Fruit fly (Drosophila melanogaster) Kc167 (cell line): ENCODE measurements around the gene CG10435.
"Not testable (repeated sequence)": the region's sequence is repeated elsewhere in the genome, so short reads cannot be mapped to it uniquely, and the experiment has no call there.

Experiments
- Myc ChIP-seq: fragments of >200 bp; optimal IDR thresholded peaks from 2 replicates; lab custom pipeline; 2017; ENCODE audit warnings: missing external identifiers
- Sin3A ChIP-seq: fragments of >200 bp; optimal IDR thresholded peaks from 2 replicates; lab custom pipeline; 2018; ENCODE audit warnings: missing external identifiers
- h ChIP-seq: fragments of >200 bp; optimal IDR thresholded peaks from 3 replicates; lab custom pipeline; 2018; ENCODE audit warnings: missing external identifiers
- insv ChIP-seq: fragments of >200 bp; optimal IDR thresholded peaks from 3 replicates; lab custom pipeline; 2018; ENCODE audit warnings: missing external identifiers
- psq ChIP-seq: fragments of >200 bp; optimal IDR thresholded peaks from 2 replicates; lab custom pipeline; 2017; ENCODE audit warnings: missing external identifiers
- ttk ChIP-seq: sonication (Bioruptor generic); optimal IDR thresholded peaks from 2 replicates; lab custom pipeline; 2017; ENCODE audit warnings: missing external identifiers

The CG10435 gene

DNA sequence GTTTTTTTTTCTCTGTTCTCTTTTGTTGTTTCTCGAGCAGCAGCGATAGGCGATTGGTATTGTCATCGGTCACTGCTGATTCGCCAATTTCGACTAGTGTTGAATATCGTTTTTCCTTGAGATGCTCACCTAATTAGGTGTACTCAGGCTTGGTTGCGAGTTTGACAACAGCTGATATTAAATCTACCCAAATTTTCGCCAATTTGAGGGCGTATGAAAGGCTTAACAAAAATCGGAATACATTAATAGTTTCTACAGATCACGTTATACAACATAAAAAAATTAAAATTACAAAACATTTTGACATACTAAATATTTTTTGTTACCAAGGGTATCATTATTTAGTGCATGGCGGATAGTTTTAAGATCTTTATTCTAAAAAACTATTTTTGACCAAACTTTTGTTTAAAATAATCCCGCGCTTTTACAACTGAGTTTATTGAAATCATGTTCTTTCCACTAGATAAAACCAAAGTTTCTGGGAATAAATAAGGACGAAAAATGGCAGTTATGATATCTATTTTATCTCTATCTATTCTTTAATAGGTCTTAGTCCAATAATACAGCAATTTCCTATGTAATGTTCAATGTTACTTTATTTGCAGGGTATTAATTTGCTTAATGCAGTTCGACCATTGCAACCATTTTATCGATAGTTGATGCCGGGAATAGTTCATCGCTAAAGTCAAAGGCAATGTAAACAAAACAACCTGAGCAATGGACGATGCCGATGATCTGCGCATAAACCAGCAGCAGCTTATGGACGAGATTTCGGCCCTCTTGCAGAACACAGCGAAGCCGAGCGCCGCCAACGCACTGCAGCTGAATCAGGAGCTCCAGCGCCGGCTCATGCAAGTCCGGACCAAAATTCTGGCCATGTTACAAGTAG, at the start of gene CG10435, which contains the start of gene Pbp95:
Gene CG10435, minus strand, starts transcription at position 81 of the 889 bp plus-strand sequence.
Gene Pbp95, plus strand, starts transcription at position 671 of the 889 bp plus-strand sequence.
- TF ChIP-seq Myc (lab: Kevin White, UChicago), result no peak
- no peak for TF ChIP-seq h (lab: Kevin White, UChicago)
- TF ChIP-seq ttk (lab: Kevin White, UChicago), result no peak
- no peak for TF ChIP-seq insv
- TF ChIP-seq psq, result no peak
- no peak for TF ChIP-seq Sin3A (lab: Kevin White, UChicago)

- no peak for TF ChIP-seq h (lab: Kevin White, UChicago)
- no peak for TF ChIP-seq psq
- TF ChIP-seq ttk (lab: Kevin White, UChicago), result no peak
- no peak for TF ChIP-seq Sin3A (lab: Kevin White, UChicago)
- no peak for TF ChIP-seq insv
- no peak for TF ChIP-seq Myc (lab: Kevin White, UChicago)
Measured at dm6 chr3R:8058984-8059383, 46.0 kb upstream of the CG10435 start, which contains the start of gene mAChR-B. TSS of gene mAChR-B (plus strand) at chr3R:8059284.

dm6 chr3R:8049373-8049772, 36.4 kb upstream of the CG10435 start, which contains the start of gene CG43061:
TSS of gene CG43061 (plus strand) at chr3R:8049673.
- TF ChIP-seq ttk, h, Myc (lab: Kevin White, UChicago): not testable (repeated sequence)

DNA sequence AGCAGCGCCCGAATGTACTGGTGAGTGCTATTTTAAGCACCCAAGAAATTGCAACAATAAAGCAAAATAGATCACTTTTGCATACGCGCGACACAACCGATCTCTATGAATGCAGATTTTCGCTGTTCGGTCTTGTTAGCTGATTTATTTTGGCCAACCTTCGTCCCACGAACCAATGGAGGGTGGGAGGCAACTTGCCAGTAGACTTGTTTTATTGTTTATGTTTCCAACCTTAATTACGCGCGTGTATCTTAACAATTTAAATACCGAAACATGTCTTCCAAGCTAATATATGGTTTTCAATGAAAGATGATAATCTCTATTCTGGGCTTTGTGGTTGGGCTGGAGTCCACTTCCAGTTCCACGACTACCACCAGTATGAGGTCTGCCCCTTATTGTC, 35.9 kb upstream of the CG10435 start, which contains the start of gene CG43618:
Gene CG43618, plus strand, starts transcription at position 301 of the 400 bp plus-strand sequence.
- not testable (repeated sequence) for TF ChIP-seq Sin3A (lab: Kevin White, UChicago); insv; h (lab: Kevin White, UChicago)

DNA sequence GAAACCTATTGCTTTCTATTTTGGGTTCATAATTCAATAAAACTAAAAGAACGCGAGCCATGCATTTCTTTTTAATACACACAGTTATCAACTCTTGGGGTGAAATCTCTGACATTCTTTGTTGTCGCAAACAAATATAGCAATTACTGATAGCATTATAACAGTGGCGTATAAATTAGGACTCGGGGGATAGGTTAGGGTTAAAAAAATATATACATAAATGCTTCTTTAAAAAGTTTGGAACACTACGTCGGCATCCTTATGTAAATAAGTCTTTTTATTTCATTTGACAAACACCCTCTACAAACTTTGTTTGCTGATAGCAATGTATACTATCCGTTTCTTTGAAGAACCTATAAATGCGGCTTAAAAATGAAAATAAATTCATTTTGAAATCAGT, 27.8 kb upstream of the CG10435 start, which contains the start of gene CG43060:
Gene CG43060, plus strand, starts transcription at position 382 of the 400 bp plus-strand sequence.
- no peak for TF ChIP-seq insv
- no peak for TF ChIP-seq Myc (lab: Kevin White, UChicago)
- no peak for TF ChIP-seq ttk (lab: Kevin White, UChicago)
- no peak for TF ChIP-seq psq
- no peak for TF ChIP-seq Sin3A (lab: Kevin White, UChicago)
- TF ChIP-seq h (lab: Kevin White, UChicago), result no peak

dm6 chr3R:8038927-8039326, 25.9 kb upstream of the CG10435 start:
- TF ChIP-seq Sin3A (lab: Kevin White, UChicago), result no peak
- no peak for TF ChIP-seq ttk (lab: Kevin White, UChicago)
- no peak for TF ChIP-seq insv
- TF ChIP-seq h (lab: Kevin White, UChicago), result no peak
- no peak for TF ChIP-seq psq
- no peak for TF ChIP-seq Myc (lab: Kevin White, UChicago)

dm6 chr3R:8037896-8038295, 24.9 kb upstream of the CG10435 start:
- no peak for TF ChIP-seq ttk (lab: Kevin White, UChicago)
- no peak for TF ChIP-seq Sin3A (lab: Kevin White, UChicago)
- TF ChIP-seq psq, result no peak
- TF ChIP-seq insv, result no peak

DNA sequence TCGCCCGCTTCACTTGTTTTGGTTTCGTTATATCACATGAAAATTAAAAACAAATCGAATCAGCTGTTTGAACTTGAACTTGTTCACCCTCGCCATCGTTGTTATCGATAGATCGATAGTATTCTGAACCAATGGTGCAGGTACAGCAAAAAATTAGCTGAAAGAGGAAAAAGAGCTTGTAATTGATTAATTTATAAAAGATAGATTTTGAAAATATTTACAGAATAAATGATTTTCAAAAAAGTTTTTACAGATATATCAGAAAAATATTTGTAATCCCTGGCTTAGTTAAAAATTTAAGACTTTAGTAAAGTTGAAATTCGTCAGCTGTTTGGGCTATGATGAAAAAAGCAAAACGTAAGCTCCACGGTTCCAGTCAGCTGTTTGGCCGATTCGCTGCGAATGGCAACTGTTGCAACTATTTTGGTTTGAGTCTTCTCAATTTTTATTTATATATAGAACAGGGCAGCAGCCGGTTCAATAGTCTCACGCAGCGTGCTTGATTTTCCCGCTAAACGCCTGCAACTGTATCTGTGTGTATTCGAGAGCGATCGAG, 20.0 kb upstream of the CG10435 start, which contains the start of the genes CG11035 and unc-45:
Gene CG11035, minus strand, starts transcription at position 87 of the 556 bp plus-strand sequence.
Gene unc-45, plus strand, starts transcription at position 379 of the 556 bp plus-strand sequence.
- TF ChIP-seq ttk (lab: Kevin White, UChicago) (no peak), h (lab: Kevin White, UChicago) (no peak), insv (no peak), Myc (lab: Kevin White, UChicago) (no peak), psq (no peak), Sin3A (lab: Kevin White, UChicago) (no peak)

dm6 chr3R:8030151-8030899, 17.3 kb upstream of the CG10435 start, which contains the start of the genes CG10903 and CG2747:
TSS of gene CG10903 (plus strand) at chr3R:8030411.
TSS of gene CG2747 (minus strand) at chr3R:8030790.
- TF ChIP-seq insv, result no peak
- TF ChIP-seq Sin3A (lab: Kevin White, UChicago), result no peak
- no peak for TF ChIP-seq h (lab: Kevin White, UChicago)
- TF ChIP-seq psq, result no peak
- no peak for TF ChIP-seq ttk (lab: Kevin White, UChicago)
- TF ChIP-seq Myc (lab: Kevin White, UChicago), result no peak

dm6 chr3R:8029496-8030013, 16.6 kb upstream of the CG10435 start, which contains the start of gene ImpE3:
TSS of gene ImpE3 (minus strand) at chr3R:8029546.
- TF ChIP-seq psq, result no peak
- TF ChIP-seq ttk (lab: Kevin White, UChicago), result no peak
- TF ChIP-seq h (lab: Kevin White, UChicago), result no peak
- no peak for TF ChIP-seq Sin3A (lab: Kevin White, UChicago)
- TF ChIP-seq insv, result no peak
- no peak for TF ChIP-seq Myc (lab: Kevin White, UChicago)

DNA sequence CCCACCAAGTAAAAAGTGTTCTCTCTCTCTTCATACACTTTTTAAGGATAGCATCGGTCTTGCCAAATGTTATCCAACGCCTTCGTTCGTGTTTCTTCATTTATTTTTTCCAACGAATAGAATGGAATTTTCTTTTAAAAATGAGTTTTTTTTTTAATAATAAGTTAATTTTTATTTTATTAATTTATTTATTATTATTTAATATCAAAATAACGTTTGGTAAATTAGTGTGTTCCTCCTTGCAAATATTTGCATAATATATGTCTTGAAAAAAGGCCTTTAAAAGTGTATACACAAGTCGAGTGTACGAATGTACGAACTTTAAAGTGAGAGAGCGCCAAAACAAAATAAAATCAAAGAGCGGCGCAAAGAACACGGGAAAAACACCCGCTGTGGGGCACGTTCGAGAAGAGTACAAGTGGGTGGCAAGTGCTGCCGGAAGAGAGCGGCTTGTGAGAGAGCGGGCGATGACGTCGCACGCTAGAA, 14.2 kb upstream of the CG10435 start:
- TF ChIP-seq h (lab: Kevin White, UChicago) (no peak), Myc (lab: Kevin White, UChicago) (no peak), insv (no peak), ttk (lab: Kevin White, UChicago) (no peak), Sin3A (lab: Kevin White, UChicago) (no peak), psq (no peak)
